Worm (Caenorhabditis elegans) whole organism, young adult: ENCODE results near the gene K02E10.5.

Experiments used
- D2030.7 ChIP-seq: fragments of 200-800 bp; sonication (Bioruptor generic); IDR thresholded peaks from 2 replicates; pipeline ENCODE4 v1.3.6; 2022; ENCODE audit warnings: missing genetic modification reagents, missing genetic modification characterization, missing compliant biosample characterization
- him-1 ChIP-seq: sonication (generic microtip); optimal IDR thresholded peaks from 2 replicates; lab custom pipeline; 2016; ENCODE audit warnings: missing genotype, missing genetic modification reagents, missing genetic modification characterization, missing compliant biosample characterization
- hmg-1.2 ChIP-seq: fragments of 200-800 bp; sonication (Bioruptor generic); IDR thresholded peaks from 2 replicates; pipeline ENCODE4 v1.3.6; 2022; ENCODE audit warnings: missing genetic modification reagents, missing genetic modification characterization, missing compliant biosample characterization

DNA sequence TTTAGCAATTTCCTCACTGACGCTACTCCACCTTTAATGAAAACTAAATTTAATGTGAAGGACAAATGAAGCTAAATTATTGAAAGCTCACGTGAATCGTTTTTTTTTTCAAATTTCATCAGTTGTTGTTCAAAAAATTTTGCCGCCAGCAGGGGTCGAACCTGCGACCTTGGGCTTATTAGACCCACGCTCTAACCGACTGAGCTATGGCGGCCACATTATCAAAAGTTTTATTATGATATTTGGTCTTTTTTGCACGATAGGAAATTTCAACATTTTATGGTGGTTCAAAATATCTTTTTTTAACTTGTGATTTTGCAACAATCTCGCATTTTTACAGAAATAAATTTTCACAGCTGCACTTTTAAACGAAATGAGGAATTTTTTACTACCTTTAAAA is 47.4 kb upstream of the K02E10.5 start:
- TF ChIP-seq hmg-1.2 (GFP tag; lab: Robert Waterston, UW), result peak; percentile 47
- peak; percentile 72 for TF ChIP-seq D2030.7
- TF ChIP-seq him-1 (tag; lab: Kevin White, UChicago), result no peak
